Worm (Caenorhabditis elegans) whole organism, L1 larva: ENCODE measurements around the gene F48B9.3.

ENCODE experiments used
- ces-1 ChIP-seq: fragments of 150-350 bp; optimal IDR thresholded peaks from 2 replicates; lab custom pipeline; 2014; ENCODE audit warnings: missing biosample characterization, missing genetic modification reagents, missing genetic modification characterization
- dsc-1 ChIP-seq: sonication (generic microtip); optimal IDR thresholded peaks from 2 replicates; lab custom pipeline; 2016; ENCODE audit warnings: mild to moderate bottlenecking, missing genetic modification characterization, missing compliant biosample characterization
- egl-27 ChIP-seq, 2 experiments: fragments of 150-350 bp in 1 of 2; sonication (generic microtip); optimal IDR thresholded peaks; 3 replicates each; lab custom pipeline; 2017 to 2018; ENCODE audit warnings: missing biosample characterization in 2 of 2, missing genetic modification characterization in 2 of 2, missing genetic modification reagents in 2 of 2
- mep-1 ChIP-seq: fragments of 150-350 bp; optimal IDR thresholded peaks from 2 replicates; lab custom pipeline; 2014; ENCODE audit warnings: missing biosample characterization, missing genetic modification characterization
- rnt-1 ChIP-seq: sonication (generic microtip); optimal IDR thresholded peaks from 2 replicates; lab custom pipeline; 2016; ENCODE audit warnings: mild to moderate bottlenecking, missing genetic modification characterization, moderate library complexity, missing compliant biosample characterization
- skn-1 ChIP-seq: fragments of 150-350 bp; optimal IDR thresholded peaks from 2 replicates; lab custom pipeline; 2014; ENCODE audit warnings: missing biosample characterization, missing genetic modification characterization
- tbx-2 ChIP-seq: sonication (generic microtip); optimal IDR thresholded peaks from 2 replicates; lab custom pipeline; 2016; ENCODE audit warnings: missing genetic modification characterization, missing compliant biosample characterization

- TF ChIP-seq rnt-1 (tag; lab: Kevin White, UChicago) (no peak), dsc-1 (tag; lab: Kevin White, UChicago) (no peak), tbx-2 (tag; lab: Kevin White, UChicago) (no peak), mep-1 (no peak), skn-1 (tag; lab: Kevin White, UChicago) (no peak), ces-1 (GFP tag; lab: Kevin White, UChicago) (no peak), egl-27 (tag; optimal IDR thresholded peaks at IDR 0.05; lab: Kevin White, UChicago) (no peak)
Measured at ce11 chrX:2219006-2219405, 54.2 kb downstream of the F48B9.3 start.
